Worm (Caenorhabditis elegans) whole organism, young adult: Measurements from ENCODE around the gene F41H10.1.

Source experiments
- B0336.3 ChIP-seq: fragments of 200-800 bp; sonication (Bioruptor generic); IDR thresholded peaks from 2 replicates; pipeline ENCODE4 v1.3.6; 2022; ENCODE audit warnings: missing genetic modification characterization, missing compliant biosample characterization
- F22D6.2 ChIP-seq: sonication (generic microtip); optimal IDR thresholded peaks from 2 replicates; lab custom pipeline; 2016; ENCODE audit warnings: mild to moderate bottlenecking, missing genetic modification characterization, missing compliant biosample characterization
- F55B11.4 ChIP-seq: sonication (generic microtip); optimal IDR thresholded peaks from 2 replicates; lab custom pipeline; 2016; ENCODE audit warnings: missing compliant biosample characterization, missing genetic modification characterization, borderline replicate concordance; ENCODE audit not compliant: insufficient read depth
- Y79H2A.3 ChIP-seq: fragments of 200-800 bp; sonication (Bioruptor generic); conservative IDR thresholded peaks from 2 replicates; pipeline ENCODE4 v1.3.6; 2022; ENCODE audit warnings: missing genetic modification reagents, missing genetic modification characterization, missing compliant biosample characterization
- Y95B8A.8 ChIP-seq: fragments of 200-800 bp; sonication (Bioruptor generic); IDR thresholded peaks from 2 replicates; pipeline ENCODE4 v1.3.6; 2022; ENCODE audit warnings: missing genetic modification reagents, missing genetic modification characterization, missing compliant biosample characterization
- ZK185.1 ChIP-seq: sonication (generic microtip); optimal IDR thresholded peaks from 2 replicates; lab custom pipeline; 2016; ENCODE audit warnings: mild to moderate bottlenecking, missing genetic modification characterization, missing compliant biosample characterization; ENCODE audit not compliant: poor library complexity, severe bottlenecking
- cebp-1 ChIP-seq, 2 experiments: fragments of 200-800 bp in 1 of 2; sonication (Bioruptor generic) in 1 of 2; sonication (generic microtip) in 1 of 2; IDR thresholded peaks in 1 of 2; optimal IDR thresholded peaks in 1 of 2; 2 replicates each; pipeline versions ENCODE4 v1.3.6 to Lab custom; 2017 to 2022; ENCODE audit warnings: missing compliant biosample characterization in 2 of 2, missing genetic modification characterization in 2 of 2, mild to moderate bottlenecking in 1 of 2, missing genetic modification reagents in 1 of 2, moderate library complexity in 1 of 2
- nfya-2 ChIP-seq: fragments of 200-800 bp; sonication (Bioruptor generic); IDR thresholded peaks from 2 replicates; pipeline ENCODE4 v1.3.6; 2022; ENCODE audit warnings: missing genetic modification reagents, missing genetic modification characterization, missing compliant biosample characterization
- zfh-2 ChIP-seq: fragments of 200-800 bp; sonication (Bioruptor generic); conservative IDR thresholded peaks from 2 replicates; pipeline ENCODE4 v1.3.6; 2022; ENCODE audit warnings: missing genetic modification reagents, missing genetic modification characterization, missing compliant biosample characterization
- zim-3 ChIP-seq: sonication (generic microtip); optimal IDR thresholded peaks from 2 replicates; lab custom pipeline; 2017; ENCODE audit warnings: mild to moderate bottlenecking, missing genetic modification characterization, moderate library complexity, missing compliant biosample characterization
- ztf-26 ChIP-seq: sonication (generic microtip); optimal IDR thresholded peaks from 2 replicates; lab custom pipeline; 2017; ENCODE audit warnings: missing genetic modification characterization, missing compliant biosample characterization
- ztf-6 ChIP-seq: fragments of 200-800 bp; sonication (Bioruptor generic); IDR thresholded peaks from 2 replicates; pipeline ENCODE4 v1.3.6; 2022; ENCODE audit warnings: missing genetic modification reagents, missing genetic modification characterization, missing compliant biosample characterization

Gene F41H10.1

ce11 chrIV:5419122-5419521, 36.4 kb downstream of the F41H10.1 start, which contains the start of gene ehn-3:
Gene ehn-3 (minus strand): TSS chrIV:5419222.
- no peak for TF ChIP-seq F55B11.4
- TF ChIP-seq F22D6.2 (tag; lab: Kevin White, UChicago), result no peak
- no peak for TF ChIP-seq nfya-2
- no peak for TF ChIP-seq B0336.3
- TF ChIP-seq zim-3 (tag; lab: Kevin White, UChicago), result no peak
- TF ChIP-seq ztf-6, result no peak
- no peak for TF ChIP-seq Y79H2A.3 (GFP tag; lab: Robert Waterston, UW)
- no peak for TF ChIP-seq zfh-2 (GFP tag; lab: Robert Waterston, UW)
- TF ChIP-seq Y95B8A.8 (GFP tag; lab: Robert Waterston, UW), result no peak
- TF ChIP-seq cebp-1 (GFP tag; IDR thresholded peaks at IDR 0.05; lab: Robert Waterston, UW), result no peak
- TF ChIP-seq cebp-1 (tag; optimal IDR thresholded peaks at IDR 0.05; lab: Kevin White, UChicago), result no peak
- no peak for TF ChIP-seq ZK185.1 (tag; lab: Kevin White, UChicago)
- TF ChIP-seq ztf-26 (tag; lab: Kevin White, UChicago), result no peak
